Fruit fly (Drosophila melanogaster): ENCODE results near the gene nes.

Gene nes

dm6 chr3L:19263480-19264140 is 3.1 kb upstream of the nes start, which contains the start of the genes CG42374 and Mettl5 (continued):
- TF ChIP-seq MESR4 (GFP tag; optimal IDR thresholded peaks at IDR 0.05) (peak; percentile 25), nerfin-2 (GFP tag; IDR thresholded peaks at IDR 0.05; ENCODE audit: partially characterized antibody) (no peak), pita (GFP tag; optimal IDR thresholded peaks at IDR 0.05) (no peak), CG8359 (GFP tag; optimal IDR thresholded peaks at IDR 0.05; ENCODE audit: borderline replicate concordance) (no peak), lbe (GFP tag; optimal IDR thresholded peaks at IDR 0.05) (no peak), Xrp1 (GFP tag; IDR thresholded peaks at IDR 0.05) (peak; percentile 63), crc (GFP tag; optimal IDR thresholded peaks at IDR 0.05) (no peak), fd3F (GFP tag; optimal IDR thresholded peaks at IDR 0.05) (no peak), CG10274 (GFP tag; optimal IDR thresholded peaks at IDR 0.05) (no peak), CG6791 (GFP tag; IDR thresholded peaks at IDR 0.05; ENCODE audit: partially characterized antibody) (no peak), Lpt (GFP tag; optimal IDR thresholded peaks at IDR 0.05) (no peak), CG16813 (GFP tag; IDR thresholded peaks at IDR 0.05; ENCODE audit: partially characterized antibody) (no peak), twi (tag; optimal IDR thresholded peaks at IDR 0.05) (no peak), Meics (GFP tag; optimal IDR thresholded peaks at IDR 0.05) (peak; percentile 60), CG7372 (GFP tag; IDR thresholded peaks at IDR 0.05) (peak; percentile 36; the same call in 1 of the 2 replicates), repo (GFP tag; optimal IDR thresholded peaks at IDR 0.05) (no peak), CG11723 (GFP tag; optimal IDR thresholded peaks at IDR 0.05) (no peak), CG34224 (GFP tag; IDR thresholded peaks at IDR 0.05; ENCODE audit: partially characterized antibody) (no peak), Dp (GFP tag; optimal IDR thresholded peaks at IDR 0.05) (no peak), unpg (GFP tag; optimal IDR thresholded peaks at IDR 0.05) (peak; percentile 69), CG17186 (GFP tag; optimal IDR thresholded peaks at IDR 0.05) (no peak), Doc2 (GFP tag; IDR thresholded peaks at IDR 0.05) (no peak), NK7.1 (GFP tag; optimal IDR thresholded peaks at IDR 0.05) (no peak), her (GFP tag; optimal IDR thresholded peaks at IDR 0.05) (no peak), sna (GFP tag; IDR thresholded peaks at IDR 0.05; ENCODE audit: partially characterized antibody) (no peak), CG17568 (GFP tag; optimal IDR thresholded peaks at IDR 0.05) (no peak), Max (GFP tag; optimal IDR thresholded peaks at IDR 0.05) (peak; percentile 84), CG10565 (GFP tag; optimal IDR thresholded peaks at IDR 0.05) (no peak), CG4854 (GFP tag; optimal IDR thresholded peaks at IDR 0.05) (no peak), CG17328 (GFP tag; IDR thresholded peaks at IDR 0.05) (no peak), CG12219 (GFP tag; optimal IDR thresholded peaks at IDR 0.05) (peak; percentile 26), CG31365 (tag; optimal IDR thresholded peaks at IDR 0.05) (no peak), CG4360 (GFP tag; IDR thresholded peaks at IDR 0.05) (peak; percentile 91), luna (GFP tag; optimal IDR thresholded peaks at IDR 0.05) (no peak), CG11456 (GFP tag; IDR thresholded peaks at IDR 0.05) (no peak), CG30431 (GFP tag; optimal IDR thresholded peaks at IDR 0.05) (no peak), Gsc (GFP tag; IDR thresholded peaks at IDR 0.05) (no peak), Xbp1 (GFP tag; optimal IDR thresholded peaks at IDR 0.05) (peak; percentile 26), ara (GFP tag; IDR thresholded peaks at IDR 0.05) (peak; percentile 39; the same call in 1 of the 2 replicates), CG14441 (GFP tag; IDR thresholded peaks at IDR 0.05) (peak; percentile 47; the same call in 1 of the 2 replicates), CG10321 (GFP tag; IDR thresholded peaks at IDR 0.05) (no peak), z (GFP tag; IDR thresholded peaks at IDR 0.05) (no peak), Spps (tag; optimal IDR thresholded peaks at IDR 0.05) (no peak), h (optimal IDR thresholded peaks at IDR 0.05) (no peak), CG2202 (tag; optimal IDR thresholded peaks at IDR 0.05) (no peak), klu (GFP tag; IDR thresholded peaks at IDR 0.05) (no peak), CG17802 (tag; optimal IDR thresholded peaks at IDR 0.05) (no peak), en (GFP tag; optimal IDR thresholded peaks at IDR 0.05) (no peak), Aef1 (GFP tag; IDR thresholded peaks at IDR 0.05) (peak; percentile 46; the same call in 2 of the 3 replicates), vnd (GFP tag; IDR thresholded peaks at IDR 0.05; ENCODE audit: partially characterized antibody) (no peak), CG11093 (GFP tag; IDR thresholded peaks at IDR 0.05) (no peak)

All from whole organism, embryonic.